Worm (Caenorhabditis elegans) whole organism, late embryonic: ENCODE measurements around the gene irld-24.

Source experiments
- ama-1 ChIP-seq: fragments of 150-350 bp; optimal IDR thresholded peaks from 2 replicates; lab custom pipeline; 2014
- ets-4 ChIP-seq: sonication (generic microtip); optimal IDR thresholded peaks from 2 replicates; lab custom pipeline; 2016; ENCODE audit warnings: missing genetic modification characterization, missing compliant biosample characterization

DNA sequence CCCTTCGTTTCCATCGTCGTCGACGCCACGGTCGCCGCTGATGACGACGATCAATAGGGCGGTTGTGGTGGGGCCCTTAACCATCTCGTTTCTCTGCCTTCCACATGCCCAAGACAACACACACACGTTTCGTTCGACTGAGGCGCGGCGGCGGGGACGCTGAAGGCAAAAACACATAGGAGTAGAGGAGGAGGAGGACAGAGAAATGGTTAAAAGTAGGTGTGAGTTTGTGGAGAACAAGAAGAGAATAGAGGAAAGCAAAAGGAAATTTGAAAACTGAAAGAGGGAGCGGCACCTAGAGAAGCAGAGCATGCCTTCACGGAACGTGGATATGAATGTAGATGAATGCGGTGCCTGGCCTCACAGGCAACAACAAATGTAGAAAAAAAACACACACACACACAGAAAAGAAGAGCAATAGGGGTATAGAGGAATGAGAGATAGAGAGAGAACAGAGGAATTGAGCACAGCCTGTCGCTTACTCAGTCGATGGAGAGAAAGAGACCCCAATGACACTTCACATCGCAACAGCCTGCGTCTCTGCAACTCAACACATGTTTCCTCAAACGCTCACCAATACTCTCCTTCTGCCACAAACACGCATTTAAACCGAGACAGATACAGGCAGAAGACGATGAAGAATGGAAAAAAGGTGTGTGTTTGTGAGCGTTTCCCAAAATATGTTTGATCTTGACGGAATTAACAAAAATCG, 17.0 kb upstream of the irld-24 start:
- TF ChIP-seq ama-1 (lab: Kevin White, UChicago) (no peak), ets-4 (tag; lab: Kevin White, UChicago) (peak; percentile 19)
